Worm (Caenorhabditis elegans) whole organism, L4 larva: ENCODE measurements around the gene sftb-1.

Experiments used
- D1046.2 ChIP-seq: fragments of 200-800 bp; sonication (Bioruptor generic); IDR thresholded peaks from 2 replicates; pipeline ENCODE4 v1.3.6; 2022; ENCODE audit warnings: missing genetic modification characterization, missing compliant biosample characterization
- F49E8.2 ChIP-seq: sonication (generic microtip); optimal IDR thresholded peaks from 2 replicates; lab custom pipeline; 2016; ENCODE audit warnings: missing compliant biosample characterization, mild to moderate bottlenecking, missing genetic modification characterization, borderline replicate concordance
- Y48G9A.11 ChIP-seq: fragments of 200-800 bp; sonication (Bioruptor generic); IDR thresholded peaks from 2 replicates; pipeline ENCODE4 v1.3.6; 2022; ENCODE audit warnings: missing genetic modification reagents, missing genetic modification characterization, missing compliant biosample characterization
- aha-1 ChIP-seq: fragments of 150-350 bp; peaks from one replicate; lab custom pipeline; 2014; ENCODE audit warnings: missing biosample characterization, missing genetic modification characterization
- ceh-20 ChIP-seq: fragments of 200-800 bp; sonication (Bioruptor generic); IDR thresholded peaks from 2 replicates; pipeline ENCODE4 v1.3.6; 2022; ENCODE audit warnings: missing genetic modification reagents, missing genetic modification characterization, missing compliant biosample characterization
- ceh-28 ChIP-seq: fragments of 150-350 bp; optimal IDR thresholded peaks from 2 replicates; lab custom pipeline; 2014; ENCODE audit warnings: missing biosample characterization, missing genetic modification reagents, missing genetic modification characterization
- ceh-32 ChIP-seq: sonication (generic microtip); optimal IDR thresholded peaks from 2 replicates; lab custom pipeline; 2016; ENCODE audit warnings: mild to moderate bottlenecking, missing genetic modification characterization, missing compliant biosample characterization; ENCODE audit not compliant: poor library complexity
- ceh-44 ChIP-seq: fragments of 200-800 bp; sonication (Bioruptor generic); IDR thresholded peaks from 2 replicates; pipeline ENCODE4 v1.3.6; 2022; ENCODE audit warnings: missing genetic modification reagents, missing genetic modification characterization, missing compliant biosample characterization
- cey-2 ChIP-seq: sonication (generic microtip); optimal IDR thresholded peaks from 3 replicates; lab custom pipeline; 2017; ENCODE audit warnings: missing genetic modification characterization, mild to moderate bottlenecking, missing compliant biosample characterization, antibody characterized with exemption, borderline replicate concordance; ENCODE audit not compliant: insufficient read depth
- daf-19 ChIP-seq: fragments of 200-800 bp; sonication (Bioruptor generic); conservative IDR thresholded peaks from 2 replicates; pipeline ENCODE4 v1.3.6; 2022; ENCODE audit warnings: missing genetic modification characterization, missing compliant biosample characterization
- hlh-11 ChIP-seq: fragments of 200-800 bp; sonication (Bioruptor generic); optimal IDR thresholded peaks from 2 replicates; lab custom pipeline; 2018; ENCODE audit warnings: mild to moderate bottlenecking, missing genetic modification characterization, missing compliant biosample characterization
- hlh-30 ChIP-seq: sonication (generic microtip); optimal IDR thresholded peaks from 2 replicates; lab custom pipeline; 2017; ENCODE audit warnings: antibody characterized with exemption, mild to moderate bottlenecking, missing genetic modification characterization, missing compliant biosample characterization; ENCODE audit not compliant: insufficient read depth
- hmg-1.1 ChIP-seq: fragments of 200-800 bp; sonication (Bioruptor generic); IDR thresholded peaks from 2 replicates; pipeline ENCODE4 v1.3.6; 2022; ENCODE audit warnings: missing genetic modification reagents, missing genetic modification characterization, missing compliant biosample characterization
- lim-7 ChIP-seq: fragments of 200-800 bp; sonication (Bioruptor generic); IDR thresholded peaks from 2 replicates; pipeline ENCODE4 v1.3.6; 2022; ENCODE audit warnings: missing genetic modification characterization, missing compliant biosample characterization
- lin-13 ChIP-seq: fragments of 150-350 bp; optimal IDR thresholded peaks from 2 replicates; lab custom pipeline; 2014; ENCODE audit warnings: missing biosample characterization, missing genetic modification reagents, missing genetic modification characterization
- lsy-2 ChIP-seq, 2 experiments: fragments of 150-350 bp in 1 of 2; sonication (generic microtip) in 1 of 2; optimal IDR thresholded peaks; 2 replicates each; lab custom pipeline; 2014 to 2017; ENCODE audit warnings: missing biosample characterization in 2 of 2, missing genetic modification characterization in 2 of 2
- madf-5 ChIP-seq, 2 experiments: fragments of 200-800 bp; sonication (Bioruptor generic); IDR thresholded peaks; 2 replicates each; pipeline ENCODE4 v1.3.6; 2022; ENCODE audit warnings: missing compliant biosample characterization in 2 of 2, missing genetic modification characterization in 2 of 2
- mep-1 ChIP-seq: fragments of 150-350 bp; sonication (generic microtip); optimal IDR thresholded peaks from 3 replicates; lab custom pipeline; 2014; ENCODE audit warnings: missing biosample characterization, missing genetic modification characterization
- nhr-10 ChIP-seq: fragments of 150-350 bp; optimal IDR thresholded peaks from 2 replicates; lab custom pipeline; 2014; ENCODE audit warnings: missing biosample characterization, missing genetic modification characterization
- nhr-237 ChIP-seq: sonication (generic microtip); optimal IDR thresholded peaks from 2 replicates; lab custom pipeline; 2017; ENCODE audit warnings: missing biosample characterization, missing genetic modification characterization
- nhr-28 ChIP-seq: fragments of 150-350 bp; optimal IDR thresholded peaks from 2 replicates; lab custom pipeline; 2014; ENCODE audit warnings: missing biosample characterization, missing genetic modification characterization
- nhr-48 ChIP-seq: sonication (generic microtip); optimal IDR thresholded peaks from 2 replicates; lab custom pipeline; 2016; ENCODE audit warnings: mild to moderate bottlenecking, missing genetic modification characterization, missing compliant biosample characterization
- nhr-6 ChIP-seq: fragments of 150-350 bp; optimal IDR thresholded peaks from 2 replicates; lab custom pipeline; 2014; ENCODE audit warnings: missing biosample characterization, missing genetic modification characterization
- nhr-76 ChIP-seq: fragments of 150-350 bp; optimal IDR thresholded peaks from 2 replicates; lab custom pipeline; 2014; ENCODE audit warnings: missing biosample characterization, missing genetic modification characterization
- nhr-77 ChIP-seq: fragments of 150-350 bp; optimal IDR thresholded peaks from 2 replicates; lab custom pipeline; 2014; ENCODE audit warnings: missing biosample characterization, missing genetic modification characterization
- php-3 ChIP-seq: fragments of 200-800 bp; sonication (Bioruptor generic); IDR thresholded peaks from 2 replicates; pipeline ENCODE4 v1.3.6; 2022; ENCODE audit warnings: missing genetic modification reagents, missing genetic modification characterization, missing compliant biosample characterization
- sdz-12 ChIP-seq: fragments of 200-800 bp; sonication (Bioruptor generic); optimal IDR thresholded peaks from 2 replicates; lab custom pipeline; 2018; ENCODE audit warnings: mild to moderate bottlenecking, missing genetic modification characterization, missing compliant biosample characterization
- skn-1 ChIP-seq: fragments of 150-350 bp; optimal IDR thresholded peaks from 2 replicates; lab custom pipeline; 2014; ENCODE audit warnings: missing biosample characterization, missing genetic modification characterization
- snpc-1.2 ChIP-seq: fragments of 200-800 bp; sonication (Bioruptor generic); IDR thresholded peaks from 2 replicates; pipeline ENCODE4 v1.3.6; 2022; ENCODE audit warnings: missing genetic modification reagents, missing genetic modification characterization, missing compliant biosample characterization
- unc-130 ChIP-seq: sonication (generic microtip); optimal IDR thresholded peaks from 2 replicates; lab custom pipeline; 2016; ENCODE audit warnings: missing genetic modification reagents, missing genetic modification characterization, missing compliant biosample characterization
- unc-39 ChIP-seq: sonication (generic microtip); optimal IDR thresholded peaks from 2 replicates; lab custom pipeline; 2017; ENCODE audit warnings: missing biosample characterization, missing genetic modification characterization
- unc-62 ChIP-seq, 3 experiments: fragments of 150-350 bp in 1 of 3; sonication (generic microtip); optimal IDR thresholded peaks in 2 of 3; peaks in 1 of 3; 1 replicate in 1 of 3; 2 replicates in 2 of 3; lab custom pipeline; 2014 to 2017; ENCODE audit warnings: missing biosample characterization in 3 of 3, missing genetic modification characterization in 3 of 3, missing genetic modification reagents in 3 of 3, missing genotype in 1 of 3
- vab-7 ChIP-seq: fragments of 200-800 bp; sonication (Bioruptor generic); IDR thresholded peaks from 2 replicates; pipeline ENCODE4 v1.3.6; 2022; ENCODE audit warnings: missing genetic modification reagents, missing genetic modification characterization, missing compliant biosample characterization

sftb-1 gene

DNA sequence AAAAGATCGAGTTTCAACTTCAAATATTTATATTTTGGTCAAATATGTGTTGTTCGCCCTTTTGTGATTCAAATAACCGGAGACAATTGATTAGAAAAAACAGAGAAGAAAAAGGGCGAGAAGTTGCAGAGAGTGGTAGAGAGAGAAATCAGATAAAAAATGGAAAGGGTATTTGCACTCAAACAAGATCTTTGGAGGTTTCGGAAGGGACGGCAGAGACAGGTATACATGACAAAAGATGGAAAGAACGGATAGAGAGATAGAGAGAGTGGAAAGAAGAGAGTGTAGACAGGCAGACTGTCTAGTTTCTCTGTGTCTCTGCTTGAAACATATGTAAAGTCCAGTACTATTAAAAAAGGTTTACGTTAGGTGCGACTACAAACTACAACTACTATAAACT is 32.9 kb downstream of the sftb-1 start (continued):
- TF ChIP-seq hmg-1.1 (GFP tag; lab: Robert Waterston, UW) (peak; percentile 27; the same call in 1 of the 2 replicates), mep-1 (tag; lab: Kevin White, UChicago) (peak; percentile 41), hlh-30 (tag; lab: Kevin White, UChicago) (peak; percentile 26), hlh-11 (tag; lab: Kevin White, UChicago) (peak; percentile 64)
- TF ChIP-seq, all 104 proteins: peak for 17

DNA sequence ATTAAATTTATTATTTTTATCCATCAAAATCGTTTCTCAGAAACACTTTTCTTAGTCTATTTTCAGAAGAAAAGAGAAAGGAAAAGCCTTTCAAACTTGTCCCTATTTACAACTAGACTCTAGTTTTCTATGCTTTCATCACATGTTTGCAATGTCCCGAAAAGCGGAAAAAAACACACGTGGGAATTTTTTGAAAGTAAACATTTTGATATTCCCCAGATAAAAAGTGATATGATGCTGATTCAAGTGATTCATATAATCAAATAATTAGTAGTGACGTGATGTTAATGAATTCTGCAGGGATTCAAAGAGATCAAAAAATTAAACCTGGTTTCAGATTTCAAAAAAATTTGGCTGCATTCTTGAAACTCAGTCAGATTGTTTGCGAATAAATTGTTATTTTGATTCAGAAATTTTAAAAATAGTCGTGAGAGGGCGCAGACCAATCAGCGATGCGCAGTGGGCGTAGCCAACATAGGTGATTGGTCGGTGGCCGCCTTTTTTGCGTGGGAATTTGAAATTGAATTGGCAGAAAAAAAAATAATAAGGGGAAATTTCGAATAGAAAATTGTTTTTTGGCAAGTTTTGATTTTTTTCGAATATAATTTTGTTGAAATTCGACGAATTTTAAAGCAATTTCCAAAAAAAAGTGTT is 34.3 kb downstream of the sftb-1 start:
- TF ChIP-seq nhr-6 (no peak), sdz-12 (GFP tag; lab: Kevin White, UChicago) (no peak), unc-62 (GFP tag; optimal IDR thresholded peaks at IDR 0.05 in 1 of 2; lab: Kevin White, UChicago) (no peak), unc-62 (tag; optimal IDR thresholded peaks at IDR 0.05; lab: Kevin White, UChicago) (no peak), nhr-48 (tag; lab: Kevin White, UChicago) (no peak), nhr-28 (tag; lab: Kevin White, UChicago) (no peak), lim-7 (GFP tag; lab: Robert Waterston, UW) (no peak), nhr-76 (tag; lab: Kevin White, UChicago) (no peak), vab-7 (GFP tag; lab: Robert Waterston, UW) (no peak), unc-39 (tag; lab: Kevin White, UChicago) (no peak), D1046.2 (no peak)

DNA sequence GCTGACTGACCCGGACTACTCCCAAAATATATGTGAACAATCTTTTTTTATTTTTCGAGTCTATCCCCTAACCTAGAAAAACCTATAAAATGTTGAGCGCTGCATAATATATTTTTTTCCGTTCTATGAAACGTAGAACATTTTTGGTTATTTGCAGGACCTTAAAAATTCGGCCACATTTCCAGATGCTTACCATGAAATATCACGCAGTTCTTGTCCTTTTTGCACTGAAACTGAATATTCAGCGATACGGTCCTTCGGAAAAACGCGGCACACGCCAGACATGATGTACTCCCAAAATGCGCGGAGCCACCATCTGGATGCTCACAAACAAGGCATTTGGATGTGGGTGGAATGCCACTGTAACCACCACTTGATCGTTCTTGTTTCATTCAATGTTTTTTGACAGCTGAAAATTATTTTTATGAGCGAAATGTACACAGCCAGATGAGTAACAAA is 36.2 kb downstream of the sftb-1 start, which contains the start of gene nhr-20:
Gene nhr-20, minus strand, starts transcription at position 409 of the 459 bp plus-strand sequence.
- TF ChIP-seq ceh-44 (no peak), aha-1 (tag; lab: Kevin White, UChicago) (peak; percentile 90)

DNA sequence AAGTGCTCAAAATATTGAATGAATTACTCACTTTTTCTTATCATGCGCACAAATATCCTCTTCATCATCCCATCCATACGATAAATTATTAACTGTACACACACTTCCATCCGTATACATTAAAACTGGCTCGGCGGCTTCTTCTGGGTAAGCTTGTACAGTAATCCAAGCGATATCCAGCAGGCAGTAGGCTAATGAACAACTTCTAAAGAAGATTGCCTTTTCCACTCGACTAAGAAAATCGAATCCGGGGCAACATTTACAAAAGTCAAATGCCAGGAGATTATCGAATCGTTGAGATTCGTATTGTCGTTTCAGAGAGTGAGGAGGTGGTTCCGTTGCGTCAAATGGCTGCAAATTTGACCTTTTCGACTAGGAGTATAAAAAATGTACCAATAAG is 37.7 kb downstream of the sftb-1 start:
- no peak for TF ChIP-seq lin-13 (GFP tag; lab: Kevin White, UChicago)
- TF ChIP-seq snpc-1.2 = no peak
- TF ChIP-seq unc-130 (GFP tag; lab: Kevin White, UChicago) = no peak
- TF ChIP-seq ceh-32 (tag; lab: Kevin White, UChicago) = no peak
- peak in 1 of 2 experiments; percentile 93 for TF ChIP-seq unc-62 (GFP tag; optimal IDR thresholded peaks at IDR 0.05 in 1 of 2; lab: Kevin White, UChicago)
- no peak for TF ChIP-seq unc-62 (tag; optimal IDR thresholded peaks at IDR 0.05; lab: Kevin White, UChicago)
- no peak for TF ChIP-seq Y48G9A.11 (GFP tag; lab: Robert Waterston, UW)
- TF ChIP-seq skn-1 (tag; lab: Kevin White, UChicago) = no peak
- TF ChIP-seq, all 104 proteins: peak for 1

DNA sequence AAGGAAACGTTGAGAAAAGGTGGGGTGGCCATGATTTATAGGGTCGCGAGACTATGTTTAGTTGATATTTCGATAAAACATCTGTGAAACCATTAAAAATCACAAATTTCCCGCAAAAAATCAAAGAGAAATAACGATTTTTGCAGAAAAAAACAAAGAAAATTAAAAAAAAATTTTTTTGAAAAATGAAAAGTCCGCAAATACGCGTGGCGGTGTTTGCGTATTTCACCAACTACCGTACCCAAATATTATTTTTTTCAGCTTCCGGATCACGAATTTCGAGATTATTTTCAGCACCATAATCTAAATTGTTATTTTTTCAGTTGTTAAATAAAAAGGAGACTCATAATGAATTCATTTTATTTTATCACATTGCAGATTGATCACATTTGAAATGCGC is 39.0 kb downstream of the sftb-1 start:
- TF ChIP-seq unc-130 (GFP tag; lab: Kevin White, UChicago) (peak; percentile 18), madf-5 (GFP tag; IDR thresholded peaks at IDR 0.05; lab: Robert Waterston, UW) (no peak), lsy-2 (tag; optimal IDR thresholded peaks at IDR 0.05; lab: Kevin White, UChicago) (peak in 1 of 2 experiments; percentile 27), php-3 (GFP tag; lab: Robert Waterston, UW) (no peak), nhr-77 (tag; lab: Kevin White, UChicago) (no peak)

DNA sequence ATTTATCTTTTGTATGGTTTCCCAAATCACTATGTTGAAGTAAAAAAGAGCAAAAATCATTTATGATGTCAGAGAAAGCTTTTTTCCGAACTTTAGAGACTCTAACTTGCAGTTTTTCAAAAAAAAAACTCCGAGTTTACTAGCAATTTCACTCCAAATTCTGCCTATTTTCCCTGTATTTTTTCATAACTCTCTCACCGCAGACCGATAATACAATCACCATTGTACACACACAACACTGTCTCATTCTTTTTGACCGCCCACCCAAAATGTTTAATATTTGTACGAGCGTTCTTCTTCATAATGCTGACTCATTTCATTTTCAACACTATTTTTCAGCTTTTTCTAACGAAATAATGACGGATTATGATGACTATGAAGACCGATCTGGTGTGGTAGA is 40.2 kb downstream of the sftb-1 start, which contains the start of gene F43C1.5:
Gene F43C1.5, plus strand, starts transcription at position 301 of the 400 bp plus-strand sequence.
- TF ChIP-seq aha-1 (tag; lab: Kevin White, UChicago) (peak; percentile 2), mep-1 (tag; lab: Kevin White, UChicago) (no peak), nhr-77 (tag; lab: Kevin White, UChicago) (no peak)

DNA sequence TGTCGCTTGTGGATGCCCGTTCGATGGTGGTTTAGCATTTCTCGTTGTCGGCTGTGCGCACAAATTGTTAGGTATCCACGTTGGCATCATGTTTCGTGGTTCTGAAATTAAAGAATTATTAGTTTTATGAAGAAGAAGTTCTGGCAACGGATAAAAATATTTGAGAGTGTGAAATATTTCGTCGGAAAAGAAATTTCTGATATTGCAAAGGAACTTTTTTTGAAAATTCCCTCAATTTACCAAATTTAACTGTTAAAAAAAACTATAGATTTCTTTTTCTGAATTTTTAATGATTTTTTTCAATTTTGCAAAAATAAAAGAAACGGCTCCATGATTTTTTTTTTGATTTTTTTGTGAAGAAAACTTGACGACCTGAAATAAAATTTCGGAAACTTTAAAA is 41.1 kb downstream of the sftb-1 start, which contains the start of gene mpk-1:
Gene mpk-1, minus strand, starts transcription at position 101 of the 400 bp plus-strand sequence.
- TF ChIP-seq hmg-1.1 (GFP tag; lab: Robert Waterston, UW) = no peak
- TF ChIP-seq daf-19 (GFP tag; lab: Robert Waterston, UW) = no peak
- no peak for TF ChIP-seq ceh-20 (GFP tag; lab: Robert Waterston, UW)
- TF ChIP-seq F49E8.2 (tag; lab: Kevin White, UChicago) = no peak
- TF ChIP-seq nhr-77 (tag; lab: Kevin White, UChicago) = no peak
- no peak for TF ChIP-seq nhr-10 (tag; lab: Kevin White, UChicago)
- no peak for TF ChIP-seq cey-2 (tag; lab: Kevin White, UChicago)
- no peak for TF ChIP-seq nhr-237 (tag; lab: Kevin White, UChicago)
- no peak for TF ChIP-seq ceh-28 (tag; lab: Kevin White, UChicago)
